Fruit fly (Drosophila melanogaster): ENCODE results near the gene Rtel1.
A peak's percentile ranks its signal among the peaks of the same experiment; 100 is the strongest.

Gene Rtel1

DNA sequence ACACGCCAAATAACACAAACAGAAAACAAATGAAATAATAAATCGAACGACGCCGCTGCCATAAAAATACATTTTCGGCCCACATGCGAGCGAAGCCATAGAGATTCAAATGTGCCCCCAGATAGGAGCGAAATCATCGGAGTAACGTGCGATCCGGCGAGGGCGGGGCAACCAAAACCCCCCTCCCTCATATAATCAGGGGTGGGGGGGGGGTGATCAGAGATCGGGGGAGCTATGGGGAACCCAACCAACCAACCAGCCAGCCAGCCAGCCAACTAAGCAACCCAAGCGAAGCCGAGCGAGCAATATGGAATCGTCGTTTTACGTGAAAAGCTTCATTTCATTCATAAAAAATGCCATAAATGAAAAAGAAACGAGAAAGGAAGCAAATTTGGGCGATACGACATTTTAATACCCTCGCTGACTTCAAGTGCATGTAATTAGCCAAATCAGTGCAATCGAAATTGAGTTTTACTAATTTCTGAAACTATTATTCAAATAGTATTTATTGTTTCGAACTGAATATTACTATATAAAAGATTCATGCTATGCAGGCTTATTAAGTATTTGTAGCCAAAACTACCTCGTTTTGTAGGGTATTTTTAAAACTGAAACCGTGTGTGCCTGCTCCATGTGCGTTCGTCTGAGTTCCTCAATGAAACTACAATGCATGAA lies 47.6 kb upstream of the Rtel1 start (continued):
- TF ChIP-seq gsb (GFP tag; IDR thresholded peaks at IDR 0.05) (no peak), fd64A (GFP tag; optimal IDR thresholded peaks at IDR 0.05) (no peak), zen (tag; optimal IDR thresholded peaks at IDR 0.05) (no peak), CG31365 (tag; optimal IDR thresholded peaks at IDR 0.05) (no peak), sd (tag; optimal IDR thresholded peaks at IDR 0.05) (peak; percentile 5), gsb-n (tag; optimal IDR thresholded peaks at IDR 0.05) (peak; percentile 49), Deaf1 (tag; optimal IDR thresholded peaks at IDR 0.05) (peak; percentile 54), MESR4 (GFP tag; optimal IDR thresholded peaks at IDR 0.05) (no peak), unc-4 (GFP tag; IDR thresholded peaks at IDR 0.05; ENCODE audit: partially characterized antibody) (no peak), CG11723 (GFP tag; optimal IDR thresholded peaks at IDR 0.05) (peak; percentile 26), Awh (GFP tag; IDR thresholded peaks at IDR 0.05) (0 out of 2 replicates have a peak, but pooled peaks have one; percentile 44), CG18764 (GFP tag; optimal IDR thresholded peaks at IDR 0.05) (peak; percentile 27), Usf (GFP tag; optimal IDR thresholded peaks at IDR 0.05) (peak; percentile 22), otp (GFP tag; IDR thresholded peaks at IDR 0.05) (peak; percentile 39; the same call in 1 of the 3 replicates), eyg (GFP tag; optimal IDR thresholded peaks at IDR 0.05) (no peak), CG14014 (GFP tag; IDR thresholded peaks at IDR 0.05) (no peak), CG4854 (GFP tag; optimal IDR thresholded peaks at IDR 0.05) (peak; percentile 38), YL-1 (GFP tag; optimal IDR thresholded peaks at IDR 0.05) (no peak), Hr39 (optimal IDR thresholded peaks at IDR 0.05) (no peak), HLH4C (GFP tag; IDR thresholded peaks at IDR 0.05; ENCODE audit: partially characterized antibody) (0 out of 3 replicates have a peak, but pooled peaks have one; percentile 12), Oaz (GFP tag; IDR thresholded peaks at IDR 0.05) (peak; percentile 34; the same call in 1 of the 2 replicates), CG32767 (GFP tag; IDR thresholded peaks at IDR 0.05) (peak; percentile 39; the same call in 1 of the 2 replicates), CG18619 (GFP tag; optimal IDR thresholded peaks at IDR 0.05) (peak; percentile 33), Bdp1 (GFP tag; optimal IDR thresholded peaks at IDR 0.05) (no peak), Spps (tag; optimal IDR thresholded peaks at IDR 0.05) (peak; percentile 15), sens (GFP tag) (peak; percentile 90), CG3995 (GFP tag; optimal IDR thresholded peaks at IDR 0.05) (no peak), Fer2 (tag; optimal IDR thresholded peaks at IDR 0.05) (no peak), bsh (GFP tag; optimal IDR thresholded peaks at IDR 0.05) (peak in 1 of 2 experiments; percentile 81), lilli (GFP tag; optimal IDR thresholded peaks at IDR 0.05) (peak; percentile 70), dati (GFP tag; IDR thresholded peaks at IDR 0.05) (no peak), Dek (tag; optimal IDR thresholded peaks at IDR 0.05) (peak; percentile 18), en (GFP tag; optimal IDR thresholded peaks at IDR 0.05) (no peak), CG11398 (GFP tag; optimal IDR thresholded peaks at IDR 0.05) (no peak), unpg (GFP tag; optimal IDR thresholded peaks at IDR 0.05) (peak; percentile 80), B-H2 (GFP tag; optimal IDR thresholded peaks at IDR 0.05) (no peak), CG14667 (GFP tag; IDR thresholded peaks at IDR 0.05) (no peak), CG2199 (GFP tag; IDR thresholded peaks at IDR 0.05) (0 out of 3 replicates have a peak, but pooled peaks have one; percentile 36), CG2875 (GFP tag; optimal IDR thresholded peaks at IDR 0.05) (peak; percentile 41), danr (GFP tag; IDR thresholded peaks at IDR 0.05) (0 out of 2 replicates have a peak, but pooled peaks have one; percentile 32), ftz-f1 (GFP tag; optimal IDR thresholded peaks at IDR 0.05) (no peak), kay (GFP tag; optimal IDR thresholded peaks at IDR 0.05) (peak; percentile 27), Myb (GFP tag; optimal IDR thresholded peaks at IDR 0.05) (peak; percentile 4), HLH3B (GFP tag; IDR thresholded peaks at IDR 0.05) (peak; percentile 64), CG6175 (GFP tag; IDR thresholded peaks at IDR 0.05) (peak; percentile 84), CG8944 (GFP tag; optimal IDR thresholded peaks at IDR 0.05) (peak; percentile 22), Dp (GFP tag; optimal IDR thresholded peaks at IDR 0.05) (no peak), CG15514 (GFP tag; optimal IDR thresholded peaks at IDR 0.05) (peak; percentile 21), grn (GFP tag; optimal IDR thresholded peaks at IDR 0.05) (no peak), CG8359 (GFP tag; optimal IDR thresholded peaks at IDR 0.05; ENCODE audit: borderline replicate concordance) (no peak)

Data from whole organism, embryonic.